Worm (Caenorhabditis elegans): ENCODE results near the gene F42A9.11.

DNA sequence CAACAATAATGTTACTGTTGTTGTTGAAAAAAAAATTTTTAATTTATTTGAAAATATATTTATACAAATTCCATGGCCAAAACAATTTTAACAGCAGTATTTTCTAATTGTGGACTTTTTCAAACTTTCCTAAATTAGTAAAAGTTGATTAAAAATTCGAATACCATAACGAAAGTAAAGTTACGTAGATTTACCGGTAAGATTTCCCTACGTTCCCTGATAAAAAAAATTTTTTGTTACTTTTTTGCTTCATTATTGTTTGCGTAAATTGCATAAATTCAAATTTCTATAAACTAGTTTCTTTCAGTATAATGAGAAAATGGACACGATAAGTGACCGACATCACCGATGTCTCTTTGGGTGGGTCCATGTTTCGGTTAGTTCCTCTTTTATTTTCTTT, 18.5 kb upstream of the F42A9.11 start, which contains the start of gene F42A9.6:
- TF ChIP-seq flt-1 (GFP tag; IDR thresholded peaks at IDR 0.05) (no peak), ref-1 (GFP tag; conservative IDR thresholded peaks at IDR 0.05) (no peak), med-1 (GFP tag; optimal IDR thresholded peaks at IDR 0.05; ENCODE audit: insufficient read depth) (no peak), cog-1 (tag; optimal IDR thresholded peaks at IDR 0.05) (no peak), tab-1 (GFP tag; IDR thresholded peaks at IDR 0.05) (no peak), klf-2 (GFP tag; conservative IDR thresholded peaks at IDR 0.05) (no peak), ztf-29 (GFP tag; IDR thresholded peaks at IDR 0.05) (no peak)
